Worm (Caenorhabditis elegans) whole organism, L1 larva: Measurements from ENCODE around the gene tsp-10.

ENCODE experiments used
- F16B12.6 ChIP-seq: fragments of 150-350 bp; optimal IDR thresholded peaks from 2 replicates; lab custom pipeline; 2014; ENCODE audit warnings: missing biosample characterization, missing genetic modification characterization
- Y116A8C.19 ChIP-seq: sonication (generic microtip); optimal IDR thresholded peaks from 2 replicates; lab custom pipeline; 2016; ENCODE audit warnings: missing compliant biosample characterization, missing genetic modification characterization, borderline replicate concordance
- aha-1 ChIP-seq: fragments of 150-350 bp; optimal IDR thresholded peaks from 2 replicates; lab custom pipeline; 2014; ENCODE audit warnings: missing biosample characterization, missing genetic modification characterization
- ama-1 ChIP-seq: fragments of 150-350 bp; optimal IDR thresholded peaks from 2 replicates; lab custom pipeline; 2014
- ceh-63 ChIP-seq: fragments of 200-800 bp; sonication (Bioruptor generic); optimal IDR thresholded peaks from 2 replicates; lab custom pipeline; 2018; ENCODE audit warnings: mild to moderate bottlenecking, missing genetic modification characterization, missing compliant biosample characterization
- ceh-8 ChIP-seq: fragments of 200-800 bp; sonication (Bioruptor generic); optimal IDR thresholded peaks from 2 replicates; lab custom pipeline; 2018; ENCODE audit warnings: mild to moderate bottlenecking, missing genetic modification characterization, moderate library complexity, missing compliant biosample characterization
- ceh-82 ChIP-seq, 3 experiments: fragments of 150-350 bp in 1 of 3; sonication (generic microtip) in 2 of 3; optimal IDR thresholded peaks; 2 replicates each; lab custom pipeline; 2014 to 2017; ENCODE audit warnings: missing biosample characterization in 3 of 3, missing genetic modification characterization in 3 of 3
- ceh-90 ChIP-seq: sonication (generic microtip); optimal IDR thresholded peaks from 2 replicates; lab custom pipeline; 2016; ENCODE audit warnings: missing genetic modification characterization, missing compliant biosample characterization
- ces-1 ChIP-seq: fragments of 150-350 bp; optimal IDR thresholded peaks from 2 replicates; lab custom pipeline; 2014; ENCODE audit warnings: missing biosample characterization, missing genetic modification reagents, missing genetic modification characterization
- dpl-1 ChIP-seq, 3 experiments: fragments of 150-350 bp in 2 of 3; sonication (generic microtip) in 1 of 3; optimal IDR thresholded peaks; 2 replicates each; lab custom pipeline; 2014 to 2017; ENCODE audit warnings: missing biosample characterization in 3 of 3, missing genetic modification characterization in 3 of 3, missing genetic modification reagents in 3 of 3
- efl-1 ChIP-seq, 4 experiments: fragments of 150-350 bp; optimal IDR thresholded peaks in 3 of 4; peaks in 1 of 4; 1 replicate in 1 of 4; 2 replicates in 3 of 4; lab custom pipeline; 2014; ENCODE audit warnings: missing biosample characterization in 2 of 4, missing genetic modification characterization in 2 of 4, missing genetic modification reagents in 2 of 4
- egl-13 ChIP-seq: sonication (generic microtip); optimal IDR thresholded peaks from 2 replicates; lab custom pipeline; 2016; ENCODE audit warnings: missing genotype, missing genetic modification reagents, missing genetic modification characterization, missing compliant biosample characterization
- elt-2 ChIP-seq: sonication (generic microtip); optimal IDR thresholded peaks from 2 replicates; lab custom pipeline; 2016; ENCODE audit warnings: missing genetic modification characterization, mild to moderate bottlenecking, inconsistent platforms, missing compliant biosample characterization, missing genetic modification reagents
- elt-3 ChIP-seq, 6 experiments: fragments of 150-350 bp in 1 of 6; sonication (generic microtip); optimal IDR thresholded peaks; 2 replicates each; lab custom pipeline; 2017 to 2018; ENCODE audit warnings: missing biosample characterization in 6 of 6, missing genetic modification characterization in 6 of 6, inconsistent platforms in 1 of 6
- ets-5 ChIP-seq: fragments of 200-800 bp; sonication (Bioruptor generic); IDR thresholded peaks from 2 replicates; pipeline ENCODE4 v1.3.6; 2022; ENCODE audit warnings: missing genetic modification characterization, missing compliant biosample characterization
- fkh-10 ChIP-seq: sonication (generic microtip); optimal IDR thresholded peaks from 2 replicates; lab custom pipeline; 2017; ENCODE audit warnings: missing biosample characterization, missing genetic modification reagents, missing genetic modification characterization
- fkh-8 ChIP-seq: sonication (generic microtip); optimal IDR thresholded peaks from 2 replicates; lab custom pipeline; 2016; ENCODE audit warnings: mild to moderate bottlenecking, missing genetic modification characterization, missing compliant biosample characterization
- grh-1 ChIP-seq: fragments of 200-800 bp; sonication (Bioruptor generic); IDR thresholded peaks from 2 replicates; pipeline ENCODE4 v1.3.6; 2022; ENCODE audit warnings: missing genetic modification reagents, missing genetic modification characterization, missing compliant biosample characterization
- hlh-17 ChIP-seq: fragments of 200-800 bp; sonication (Bioruptor generic); optimal IDR thresholded peaks from 2 replicates; lab custom pipeline; 2018; ENCODE audit warnings: missing genetic modification characterization, mild to moderate bottlenecking, missing compliant biosample characterization, moderate library complexity, borderline replicate concordance
- irx-1 ChIP-seq: sonication (generic microtip); optimal IDR thresholded peaks from 2 replicates; lab custom pipeline; 2016; ENCODE audit warnings: missing genetic modification characterization, missing compliant biosample characterization
- lin-15B ChIP-seq: fragments of 150-350 bp; sonication (generic microtip); optimal IDR thresholded peaks from 3 replicates; lab custom pipeline; 2014; ENCODE audit warnings: missing biosample characterization, missing genetic modification characterization
- lin-35 ChIP-seq, 2 experiments: fragments of 150-350 bp; optimal IDR thresholded peaks; 2 replicates each; lab custom pipeline; 2014; ENCODE audit warnings: missing biosample characterization in 2 of 2, missing genetic modification characterization in 2 of 2, missing genetic modification reagents in 2 of 2
- lin-39 ChIP-seq: fragments of 150-350 bp; optimal IDR thresholded peaks from 2 replicates; lab custom pipeline; 2014; ENCODE audit warnings: missing biosample characterization, missing genetic modification reagents, missing genetic modification characterization
- lir-3 ChIP-seq: sonication (generic microtip); optimal IDR thresholded peaks from 2 replicates; lab custom pipeline; 2016; ENCODE audit warnings: mild to moderate bottlenecking, missing genetic modification characterization, moderate library complexity, missing compliant biosample characterization; ENCODE audit not compliant: poor library complexity
- lsy-2 ChIP-seq, 2 experiments: fragments of 150-350 bp; optimal IDR thresholded peaks; 2 replicates each; lab custom pipeline; 2014; ENCODE audit warnings: missing biosample characterization in 2 of 2, missing genetic modification characterization in 2 of 2
- mdl-1 ChIP-seq, 2 experiments: fragments of 150-350 bp; optimal IDR thresholded peaks; 2 replicates each; lab custom pipeline; 2014 to 2017; ENCODE audit warnings: missing biosample characterization in 2 of 2, missing genetic modification characterization in 2 of 2, inconsistent platforms in 1 of 2
- mep-1 ChIP-seq: fragments of 150-350 bp; optimal IDR thresholded peaks from 2 replicates; lab custom pipeline; 2014; ENCODE audit warnings: missing biosample characterization, missing genetic modification characterization
- nhr-20 ChIP-seq: sonication (generic microtip); optimal IDR thresholded peaks from 2 replicates; lab custom pipeline; 2016; ENCODE audit warnings: mild to moderate bottlenecking, missing genetic modification characterization, missing compliant biosample characterization
- nhr-77 ChIP-seq: fragments of 150-350 bp; optimal IDR thresholded peaks from 2 replicates; lab custom pipeline; 2014; ENCODE audit warnings: missing biosample characterization, missing genetic modification characterization
- nhr-84 ChIP-seq: sonication (generic microtip); optimal IDR thresholded peaks from 2 replicates; lab custom pipeline; 2017; ENCODE audit warnings: missing biosample characterization, missing genetic modification characterization
- nhr-90 ChIP-seq: sonication (generic microtip); optimal IDR thresholded peaks from 2 replicates; lab custom pipeline; 2016; ENCODE audit warnings: mild to moderate bottlenecking, missing genetic modification characterization, missing compliant biosample characterization; ENCODE audit not compliant: poor library complexity
- pag-3 ChIP-seq: sonication (generic microtip); optimal IDR thresholded peaks from 2 replicates; lab custom pipeline; 2017; ENCODE audit warnings: missing genetic modification characterization, mild to moderate bottlenecking, missing compliant biosample characterization, antibody characterized with exemption, borderline replicate concordance; ENCODE audit not compliant: insufficient read depth
- pax-3 ChIP-seq: fragments of 200-800 bp; sonication (Bioruptor generic); optimal IDR thresholded peaks from 2 replicates; lab custom pipeline; 2018; ENCODE audit warnings: mild to moderate bottlenecking, missing genetic modification characterization, moderate library complexity, missing compliant biosample characterization
- snu-23 ChIP-seq: sonication (generic microtip); optimal IDR thresholded peaks from 2 replicates; lab custom pipeline; 2016; ENCODE audit warnings: missing genetic modification characterization, missing compliant biosample characterization
- sox-4 ChIP-seq: sonication (generic microtip); optimal IDR thresholded peaks from 2 replicates; lab custom pipeline; 2016; ENCODE audit warnings: missing genetic modification characterization, missing compliant biosample characterization
- sptf-1 ChIP-seq: fragments of 150-350 bp; optimal IDR thresholded peaks from 2 replicates; lab custom pipeline; 2014; ENCODE audit warnings: missing biosample characterization, missing genetic modification characterization
- sup-37 ChIP-seq: fragments of 200-800 bp; sonication (Bioruptor generic); optimal IDR thresholded peaks from 2 replicates; lab custom pipeline; 2018; ENCODE audit warnings: mild to moderate bottlenecking, missing genetic modification characterization, missing compliant biosample characterization
- swsn-7 ChIP-seq: sonication (generic microtip); optimal IDR thresholded peaks from 2 replicates; lab custom pipeline; 2016; ENCODE audit warnings: missing genetic modification characterization, missing compliant biosample characterization
- tlp-1 ChIP-seq: fragments of 150-350 bp; optimal IDR thresholded peaks from 2 replicates; lab custom pipeline; 2014; ENCODE audit warnings: missing biosample characterization, missing genetic modification characterization
- unc-62 ChIP-seq: fragments of 150-350 bp; optimal IDR thresholded peaks from 2 replicates; lab custom pipeline; 2014; ENCODE audit warnings: missing biosample characterization, missing genetic modification reagents, missing genetic modification characterization
- vab-15 ChIP-seq: sonication (generic microtip); optimal IDR thresholded peaks from 2 replicates; lab custom pipeline; 2017; ENCODE audit warnings: missing genotype, mild to moderate bottlenecking, missing genetic modification characterization, missing compliant biosample characterization
- zip-4 ChIP-seq: fragments of 200-800 bp; sonication (Bioruptor generic); optimal IDR thresholded peaks from 2 replicates; lab custom pipeline; 2018; ENCODE audit warnings: mild to moderate bottlenecking, missing genetic modification characterization, moderate library complexity, missing compliant biosample characterization
- ztf-4 ChIP-seq: fragments of 150-350 bp; optimal IDR thresholded peaks from 2 replicates; lab custom pipeline; 2014; ENCODE audit warnings: missing biosample characterization, missing genetic modification characterization

Gene tsp-10

ce11 chrII:6689088-6689487 lies 29.3 kb upstream of the tsp-10 start (continued):
- no peak for TF ChIP-seq irx-1 (tag; lab: Kevin White, UChicago)
- TF ChIP-seq ces-1 (GFP tag; lab: Kevin White, UChicago), result no peak
- TF ChIP-seq, all 84 proteins: peak for 17

- TF ChIP-seq ets-5 (GFP tag; lab: Robert Waterston, UW), result no peak
- no peak for TF ChIP-seq snu-23
- TF ChIP-seq elt-3 (tag; optimal IDR thresholded peaks at IDR 0.05; lab: Kevin White, UChicago), result peak in 1 of 6 experiments; percentile 7
- no peak for TF ChIP-seq ceh-63 (GFP tag; lab: Kevin White, UChicago)
- no peak for TF ChIP-seq swsn-7 (tag; lab: Kevin White, UChicago)
- peak; percentile 5 for TF ChIP-seq nhr-20 (tag; lab: Kevin White, UChicago)
- TF ChIP-seq F16B12.6 (tag; lab: Kevin White, UChicago), result no peak
- no peak for TF ChIP-seq mep-1
- TF ChIP-seq ceh-90 (tag; lab: Kevin White, UChicago), result no peak
- no peak for TF ChIP-seq aha-1 (tag; lab: Kevin White, UChicago)
- no peak for TF ChIP-seq ztf-4
- TF ChIP-seq, all 84 proteins: peak for 2
These were observed 23.0 kb upstream of the tsp-10 start, which contains the start of gene C18H9.5 for ce11 chrII:6695388-6695787. Gene C18H9.5, minus strand, starts transcription at chrII:6695566.

ce11 chrII:6698784-6699183 lies 19.6 kb upstream of the tsp-10 start, which contains the start of gene C18H9.1:
Gene C18H9.1, plus strand, starts transcription at chrII:6699084.
- no peak for TF ChIP-seq fkh-8
- no peak for TF ChIP-seq ceh-82 (tag; optimal IDR thresholded peaks at IDR 0.05; lab: Kevin White, UChicago)
- TF ChIP-seq nhr-77 (tag; lab: Kevin White, UChicago), result no peak
- TF ChIP-seq sox-4, result no peak
- TF ChIP-seq fkh-10, result no peak
- no peak for TF ChIP-seq zip-4 (GFP tag; lab: Kevin White, UChicago)
- no peak for TF ChIP-seq efl-1 (optimal IDR thresholded peaks at IDR 0.05; lab: Kevin White, UChicago)
- TF ChIP-seq efl-1 (GFP tag; optimal IDR thresholded peaks at IDR 0.05 in 1 of 2; lab: Kevin White, UChicago), result no peak
- no peak for TF ChIP-seq lin-15B (tag; lab: Kevin White, UChicago)
- TF ChIP-seq snu-23, result no peak
- no peak for TF ChIP-seq lin-39 (tag; lab: Kevin White, UChicago)
- no peak for TF ChIP-seq dpl-1 (GFP tag; optimal IDR thresholded peaks at IDR 0.05; lab: Kevin White, UChicago)
- TF ChIP-seq aha-1 (tag; lab: Kevin White, UChicago), result no peak

ce11 chrII:6701497-6701896 lies 16.9 kb upstream of the tsp-10 start, which contains the start of gene C18H9.6:
Gene C18H9.6, minus strand, starts transcription at chrII:6701625.
- TF ChIP-seq ceh-8, result no peak
- no peak for TF ChIP-seq tlp-1
- TF ChIP-seq elt-2 (tag; lab: Kevin White, UChicago), result peak; percentile 86
- TF ChIP-seq swsn-7 (tag; lab: Kevin White, UChicago), result no peak
- TF ChIP-seq ama-1 (lab: Kevin White, UChicago), result no peak
- no peak for TF ChIP-seq sup-37 (GFP tag; lab: Kevin White, UChicago)

ce11 chrII:6705593-6706228 lies 12.7 kb upstream of the tsp-10 start, which contains the start of gene rpy-1:
Gene rpy-1, minus strand, starts transcription at chrII:6705643.
- TF ChIP-seq nhr-20 (tag; lab: Kevin White, UChicago) (peak; percentile 21), elt-3 (tag; optimal IDR thresholded peaks at IDR 0.05; lab: Kevin White, UChicago) (no peak), nhr-90 (tag; lab: Kevin White, UChicago) (no peak), vab-15 (tag; lab: Kevin White, UChicago) (no peak), lin-35 (GFP tag; optimal IDR thresholded peaks at IDR 0.05; lab: Kevin White, UChicago) (no peak), pax-3 (no peak), mdl-1 (tag; optimal IDR thresholded peaks at IDR 0.05; lab: Kevin White, UChicago) (no peak), unc-62 (no peak), sptf-1 (no peak), nhr-84 (tag; lab: Kevin White, UChicago) (no peak), lir-3 (tag; lab: Kevin White, UChicago) (no peak), lsy-2 (tag; optimal IDR thresholded peaks at IDR 0.05; lab: Kevin White, UChicago) (peak; percentile 36 to 51), pag-3 (no peak), F16B12.6 (tag; lab: Kevin White, UChicago) (no peak), grh-1 (no peak), fkh-8 (no peak), hlh-17 (GFP tag; lab: Kevin White, UChicago) (no peak), egl-13 (tag; lab: Kevin White, UChicago) (no peak), Y116A8C.19 (tag; lab: Kevin White, UChicago) (no peak), ces-1 (GFP tag; lab: Kevin White, UChicago) (no peak)
